Fruit fly (Drosophila melanogaster): ENCODE results near the gene Fpgs2.
A peak's percentile ranks its signal among the peaks of the same experiment; 100 is the strongest.

Gene Fpgs2

dm6 chr2L:3895951-3896833 lies 17.9 kb downstream of the Fpgs2 start:
- TF ChIP-seq CG12391 (tag; optimal IDR thresholded peaks at IDR 0.05) (peak; percentile 24), PHDP (tag; optimal IDR thresholded peaks at IDR 0.05) (peak; percentile 57), dimm (GFP tag; IDR thresholded peaks at IDR 0.05) (no peak), Deaf1 (tag; optimal IDR thresholded peaks at IDR 0.05) (peak; percentile 92), exex (tag; optimal IDR thresholded peaks at IDR 0.05) (no peak), zfh1 (GFP tag; IDR thresholded peaks at IDR 0.05) (no peak), Neu2 (GFP tag; optimal IDR thresholded peaks at IDR 0.05; ENCODE audit: borderline replicate concordance) (no peak), CG18011 (GFP tag; optimal IDR thresholded peaks at IDR 0.05) (no peak), Eip74EF (GFP tag; optimal IDR thresholded peaks at IDR 0.05) (no peak), CG3838 (GFP tag; optimal IDR thresholded peaks at IDR 0.05) (no peak), Pdp1 (GFP tag; optimal IDR thresholded peaks at IDR 0.05) (peak in 1 of 2 experiments; percentile 13), odd (GFP tag; optimal IDR thresholded peaks at IDR 0.05) (no peak), abd-A (tag; optimal IDR thresholded peaks at IDR 0.05) (peak; percentile 36), CG8290 (GFP tag; optimal IDR thresholded peaks at IDR 0.05) (no peak), CG8290 (tag; optimal IDR thresholded peaks at IDR 0.05) (no peak), CG12299 (tag; optimal IDR thresholded peaks at IDR 0.05) (no peak), Aef1 (GFP tag; IDR thresholded peaks at IDR 0.05) (no peak), crp (GFP tag; optimal IDR thresholded peaks at IDR 0.05) (peak in 1 of 2 experiments; percentile 30), shn (GFP tag; optimal IDR thresholded peaks at IDR 0.05) (no peak), CG10565 (GFP tag; optimal IDR thresholded peaks at IDR 0.05) (no peak), jing (GFP tag; optimal IDR thresholded peaks at IDR 0.05) (no peak), CG3847 (GFP tag; IDR thresholded peaks at IDR 0.05) (no peak), knrl (GFP tag; IDR thresholded peaks at IDR 0.05; ENCODE audit: partially characterized antibody) (no peak), B-H1 (GFP tag; IDR thresholded peaks at IDR 0.05) (no peak), repo (GFP tag; optimal IDR thresholded peaks at IDR 0.05) (no peak), rib (GFP tag; IDR thresholded peaks at IDR 0.05) (no peak), ftz-f1 (GFP tag; optimal IDR thresholded peaks at IDR 0.05) (no peak), tap (tag; optimal IDR thresholded peaks at IDR 0.05) (no peak), gsb (GFP tag; IDR thresholded peaks at IDR 0.05) (no peak), NK7.1 (GFP tag; optimal IDR thresholded peaks at IDR 0.05) (no peak), pita (GFP tag; optimal IDR thresholded peaks at IDR 0.05) (no peak), Sox100B (GFP tag; optimal IDR thresholded peaks at IDR 0.05) (no peak), az2 (GFP tag; optimal IDR thresholded peaks at IDR 0.05) (no peak), vvl (GFP tag; IDR thresholded peaks at IDR 0.05) (no peak), HmgZ (tag; optimal IDR thresholded peaks at IDR 0.05) (no peak), Dref (GFP tag; IDR thresholded peaks at IDR 0.05) (no peak), CG13296 (GFP tag; optimal IDR thresholded peaks at IDR 0.05) (no peak), CG14441 (GFP tag; IDR thresholded peaks at IDR 0.05) (no peak), Ravus (GFP tag; IDR thresholded peaks at IDR 0.05) (no peak), slbo (GFP tag; IDR thresholded peaks at IDR 0.05) (no peak; the same call in 1 of the 2 replicates), bowl (GFP tag; IDR thresholded peaks at IDR 0.05) (no peak), CG11085 (GFP tag; IDR thresholded peaks at IDR 0.05) (no peak), Ssrp (tag; optimal IDR thresholded peaks at IDR 0.05) (no peak), CG6175 (GFP tag; IDR thresholded peaks at IDR 0.05) (no peak), ATbp (GFP tag; optimal IDR thresholded peaks at IDR 0.05) (no peak), E2f1 (GFP tag; IDR thresholded peaks at IDR 0.05) (no peak), nerfin-1 (tag; optimal IDR thresholded peaks at IDR 0.05) (no peak), D19B (GFP tag; optimal IDR thresholded peaks at IDR 0.05) (peak; percentile 29), cwo (GFP tag; optimal IDR thresholded peaks at IDR 0.05) (no peak), ttk (GFP tag; IDR thresholded peaks at IDR 0.05) (no peak)

Measured in whole organism, embryonic.